Fruit fly (Drosophila melanogaster): ENCODE results near the gene CG9259.

- TF ChIP-seq eyg (GFP tag; optimal IDR thresholded peaks at IDR 0.05) (peak; percentile 8), z (GFP tag; IDR thresholded peaks at IDR 0.05) (no peak), CG4854 (GFP tag; optimal IDR thresholded peaks at IDR 0.05) (peak; percentile 66), BEAF-32 (GFP tag; optimal IDR thresholded peaks at IDR 0.05) (no peak), CG4328 (GFP tag; optimal IDR thresholded peaks at IDR 0.05) (no peak), schlank (tag; optimal IDR thresholded peaks at IDR 0.05) (no peak)
Measured at dm6 chr2L:21108759-21109282, 19.6 kb downstream of the CG9259 start.

Data from whole organism, embryonic.